Worm (Caenorhabditis elegans) whole organism, L3 larva: Measurements from ENCODE around the gene T27E4.5.

Experiments used
- egl-27 ChIP-seq: sonication (generic microtip); optimal IDR thresholded peaks from 4 replicates; lab custom pipeline; 2017; ENCODE audit warnings: missing biosample characterization, missing genetic modification reagents, missing genetic modification characterization
- fkh-10 ChIP-seq: sonication (generic microtip); optimal IDR thresholded peaks from 2 replicates; lab custom pipeline; 2017; ENCODE audit warnings: missing biosample characterization, missing genetic modification reagents, missing genetic modification characterization
- fkh-2 ChIP-seq: fragments of 150-350 bp; optimal IDR thresholded peaks from 2 replicates; lab custom pipeline; 2014; ENCODE audit warnings: missing biosample characterization, missing genetic modification reagents, missing genetic modification characterization
- lin-39 ChIP-seq: fragments of 150-350 bp; optimal IDR thresholded peaks from 2 replicates; lab custom pipeline; 2018; ENCODE audit warnings: missing biosample characterization, missing genetic modification reagents, missing genetic modification characterization
- nhr-11 ChIP-seq: fragments of 150-350 bp; optimal IDR thresholded peaks from 2 replicates; lab custom pipeline; 2014; ENCODE audit warnings: missing biosample characterization, missing genetic modification characterization
- nhr-237 ChIP-seq: fragments of 150-350 bp; optimal IDR thresholded peaks from 2 replicates; lab custom pipeline; 2014; ENCODE audit warnings: missing biosample characterization, missing genetic modification characterization
- nhr-25 ChIP-seq: sonication (generic microtip); optimal IDR thresholded peaks from 2 replicates; lab custom pipeline; 2017; ENCODE audit warnings: missing biosample characterization, missing genetic modification characterization
- nhr-28 ChIP-seq: fragments of 150-350 bp; optimal IDR thresholded peaks from 2 replicates; lab custom pipeline; 2014; ENCODE audit warnings: missing biosample characterization, missing genetic modification characterization
- nhr-76 ChIP-seq: fragments of 150-350 bp; sonication (generic microtip); optimal IDR thresholded peaks from 5 replicates; lab custom pipeline; 2014; ENCODE audit warnings: missing biosample characterization, missing genetic modification characterization
- unc-62 ChIP-seq: fragments of 150-350 bp; sonication (generic microtip); optimal IDR thresholded peaks from 4 replicates; lab custom pipeline; 2014; ENCODE audit warnings: missing biosample characterization, missing genetic modification reagents, missing genetic modification characterization

DNA sequence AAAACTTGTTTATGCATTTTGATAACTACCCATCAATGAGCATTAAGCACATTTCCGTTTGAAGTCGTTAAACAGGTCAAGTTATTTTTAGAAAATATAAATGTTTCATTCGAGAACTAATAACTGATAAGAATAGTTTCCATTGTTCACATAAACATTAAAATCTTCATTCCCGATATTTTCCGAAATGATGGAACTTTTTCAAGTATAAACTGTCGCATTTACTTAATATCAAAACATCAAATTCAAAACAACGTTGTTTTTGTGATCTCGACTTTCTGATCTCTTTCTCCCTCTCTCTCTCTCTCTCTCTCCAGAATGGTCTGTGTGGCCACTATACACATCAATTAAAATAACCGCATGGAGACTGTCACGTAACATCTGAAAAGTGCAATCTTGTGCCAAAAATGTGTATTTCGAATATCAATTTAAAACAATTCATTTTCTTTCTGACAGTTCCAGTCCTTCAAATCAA is 4.8 kb upstream of the T27E4.5 start:
- TF ChIP-seq nhr-11 (tag; lab: Kevin White, UChicago) (no peak), egl-27 (no peak), nhr-28 (tag; lab: Kevin White, UChicago) (no peak), nhr-76 (no peak), fkh-2 (tag; lab: Kevin White, UChicago) (no peak), lin-39 (tag; lab: Kevin White, UChicago) (no peak), unc-62 (no peak), nhr-237 (no peak), nhr-25 (tag; lab: Kevin White, UChicago) (peak; percentile 39), fkh-10 (no peak)
